Worm (Caenorhabditis elegans) whole organism, early embryonic: ENCODE data around the gene catp-5.

Source experiments
- F13C5.2 ChIP-seq: sonication (generic microtip); optimal IDR thresholded peaks from 2 replicates; lab custom pipeline; 2017; ENCODE audit warnings: mild to moderate bottlenecking, missing genetic modification characterization, inconsistent platforms, missing compliant biosample characterization
- ama-1 ChIP-seq: fragments of 150-350 bp; optimal IDR thresholded peaks from 2 replicates; lab custom pipeline; 2014
- ceh-13 ChIP-seq: fragments of 200-800 bp; sonication (Bioruptor generic); optimal IDR thresholded peaks from 2 replicates; lab custom pipeline; 2018; ENCODE audit warnings: mild to moderate bottlenecking, missing genetic modification characterization, missing compliant biosample characterization
- ets-7 ChIP-seq: sonication (generic microtip); optimal IDR thresholded peaks from 2 replicates; lab custom pipeline; 2016; ENCODE audit warnings: missing genotype, missing genetic modification characterization, missing compliant biosample characterization
- flt-1 ChIP-seq: fragments of 200-800 bp; sonication (Bioruptor generic); IDR thresholded peaks from 2 replicates; pipeline ENCODE4 v1.3.6; 2022; ENCODE audit warnings: missing genetic modification characterization, missing compliant biosample characterization
- hmg-4 ChIP-seq: fragments of 200-800 bp; sonication (Bioruptor generic); optimal IDR thresholded peaks from 2 replicates; lab custom pipeline; 2018; ENCODE audit warnings: mild to moderate bottlenecking, missing genetic modification characterization, missing compliant biosample characterization
- hnd-1 ChIP-seq: sonication (generic microtip); optimal IDR thresholded peaks from 2 replicates; lab custom pipeline; 2016; ENCODE audit warnings: missing genetic modification characterization, missing compliant biosample characterization
- scrt-1 ChIP-seq: fragments of 200-800 bp; sonication (Bioruptor generic); IDR thresholded peaks from 2 replicates; pipeline ENCODE4 v1.3.6; 2022; ENCODE audit warnings: missing genetic modification characterization, missing compliant biosample characterization
- sea-1 ChIP-seq: fragments of 200-800 bp; sonication (Bioruptor generic); conservative IDR thresholded peaks from 2 replicates; pipeline ENCODE4 v1.3.6; 2022; ENCODE audit warnings: missing genetic modification characterization, missing compliant biosample characterization
- tbx-11 ChIP-seq: fragments of 200-800 bp; sonication (Bioruptor generic); IDR thresholded peaks from 2 replicates; pipeline ENCODE4 v1.3.6; 2022; ENCODE audit warnings: missing genetic modification characterization, missing compliant biosample characterization

DNA sequence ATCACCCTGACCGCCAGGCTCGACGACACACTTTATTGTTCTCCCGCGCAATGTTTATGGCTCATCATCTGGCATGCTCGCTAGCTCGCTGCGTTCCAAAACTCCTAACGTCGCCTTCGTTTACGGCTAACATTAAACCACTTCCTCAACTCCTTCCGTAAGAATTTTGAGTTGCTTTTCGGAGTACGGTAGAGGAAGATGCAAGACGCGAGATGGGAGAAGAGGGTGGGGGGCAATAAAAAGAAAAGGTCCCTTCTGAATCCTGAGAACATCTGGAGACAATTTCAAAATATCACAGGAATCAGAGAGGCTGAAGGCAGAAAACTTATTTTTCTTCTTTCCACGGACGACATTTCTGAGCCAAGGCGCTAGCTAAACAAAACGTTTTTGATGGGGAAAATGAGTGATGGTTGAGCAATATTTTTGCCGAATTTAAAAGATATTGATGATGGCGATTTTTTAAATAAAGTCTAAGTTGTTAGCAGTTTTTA lies 19.2 kb upstream of the catp-5 start:
- TF ChIP-seq ama-1 (lab: Kevin White, UChicago) = no peak
- no peak for TF ChIP-seq F13C5.2
- no peak for TF ChIP-seq ceh-13 (GFP tag; lab: Kevin White, UChicago)
- TF ChIP-seq flt-1 (GFP tag; lab: Robert Waterston, UW) = no peak
- no peak for TF ChIP-seq hmg-4
- TF ChIP-seq hnd-1 (tag; lab: Kevin White, UChicago) = no peak
- no peak for TF ChIP-seq tbx-11 (GFP tag; lab: Robert Waterston, UW)
- no peak for TF ChIP-seq sea-1 (GFP tag; lab: Robert Waterston, UW)
- TF ChIP-seq scrt-1 (GFP tag; lab: Robert Waterston, UW) = no peak
- no peak for TF ChIP-seq ets-7 (tag; lab: Kevin White, UChicago)
